Worm (Caenorhabditis elegans): ENCODE results near the gene T17H7.7.

DNA sequence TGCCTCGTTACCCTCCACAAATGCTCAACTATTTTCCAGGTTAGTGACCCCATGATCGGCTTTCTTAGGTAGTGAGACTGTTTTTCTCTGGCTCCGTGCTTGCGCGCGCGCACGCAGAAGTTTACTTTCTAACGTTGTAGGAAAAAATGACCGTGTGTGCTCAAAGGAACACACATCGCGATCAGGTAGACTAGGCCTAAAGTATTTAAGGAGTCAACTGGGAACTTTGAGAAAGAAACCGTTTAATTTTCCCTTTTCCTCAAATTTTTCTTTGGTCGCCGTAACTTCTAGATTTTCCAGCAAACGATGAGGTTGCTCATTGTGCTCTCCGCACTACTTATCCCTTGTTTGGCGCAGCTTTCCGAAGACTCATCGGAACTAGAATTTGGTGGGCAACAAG is 17.5 kb downstream of the T17H7.7 start, which contains the start of gene idpp-1:
- no peak for TF ChIP-seq him-1 (tag; optimal IDR thresholded peaks at IDR 0.05)
- TF ChIP-seq W03F9.2 (tag; optimal IDR thresholded peaks at IDR 0.05): no peak
- no peak for TF ChIP-seq dao-5 (tag; optimal IDR thresholded peaks at IDR 0.05)
